Fruit fly (Drosophila melanogaster) whole organism, embryonic: ENCODE data around the gene Nsun5.

ENCODE experiments used
- B-H1 ChIP-seq: fragments of 200-800 bp; sonication (Bioruptor generic); IDR thresholded peaks from 3 replicates; pipeline ENCODE4 v1.3.6; 2022; ENCODE audit warnings: missing biosample characterization, missing genetic modification characterization
- CG10543 ChIP-seq: fragments of 200-800 bp; sonication (Bioruptor generic); optimal IDR thresholded peaks from 3 replicates; lab custom pipeline; 2017; ENCODE audit warnings: missing biosample characterization, mild to moderate bottlenecking, missing genetic modification characterization, moderate library complexity
- CG11560 ChIP-seq: fragments of 200-800 bp; sonication (Bioruptor generic); IDR thresholded peaks from 3 replicates; pipeline ENCODE4 v1.3.6; 2022; ENCODE audit warnings: missing biosample characterization, missing genetic modification characterization
- CG11696 ChIP-seq: fragments of 200-800 bp; sonication (Bioruptor generic); IDR thresholded peaks from 2 replicates; pipeline ENCODE4 v1.3.6; 2022; ENCODE audit warnings: missing biosample characterization, missing genetic modification characterization
- CG12744 ChIP-seq: fragments of 200-800 bp; sonication (Bioruptor generic); optimal IDR thresholded peaks from 2 replicates; lab custom pipeline; 2016; ENCODE audit warnings: missing biosample characterization, missing genetic modification characterization
- CG17328 ChIP-seq: fragments of 200-800 bp; sonication (Bioruptor generic); IDR thresholded peaks from 2 replicates; pipeline ENCODE4 v1.3.6; 2022; ENCODE audit warnings: missing biosample characterization, missing genetic modification characterization
- CG2202 ChIP-seq: fragments of 200-800 bp; sonication (Bioruptor generic); optimal IDR thresholded peaks from 2 replicates; lab custom pipeline; 2018; ENCODE audit warnings: missing biosample characterization, mild to moderate bottlenecking, missing genetic modification characterization
- CG2875 ChIP-seq: fragments of 200-800 bp; sonication (Bioruptor generic); optimal IDR thresholded peaks from 2 replicates; lab custom pipeline; 2017; ENCODE audit warnings: missing biosample characterization, mild to moderate bottlenecking, missing genetic modification characterization, missing genetic modification reagents
- CG3281 ChIP-seq: fragments of 200-800 bp; sonication (Bioruptor generic); optimal IDR thresholded peaks from 3 replicates; lab custom pipeline; 2017; ENCODE audit warnings: missing biosample characterization, mild to moderate bottlenecking, missing genetic modification characterization
- CG3847 ChIP-seq: fragments of 200-800 bp; sonication (Bioruptor generic); IDR thresholded peaks from 2 replicates; pipeline ENCODE4 v1.3.6; 2022; ENCODE audit warnings: missing biosample characterization, missing genetic modification characterization
- CG6791 ChIP-seq: fragments of 200-800 bp; sonication (Bioruptor generic); IDR thresholded peaks from 3 replicates; pipeline ENCODE4 v1.3.6; 2022; ENCODE audit warnings: missing biosample characterization, missing genetic modification characterization; ENCODE audit not compliant: partially characterized antibody
- CG7372 ChIP-seq: fragments of 200-800 bp; sonication (Bioruptor generic); IDR thresholded peaks from 2 replicates; pipeline ENCODE4 v1.3.6; 2022; ENCODE audit warnings: missing biosample characterization, missing genetic modification characterization
- Dad ChIP-seq: fragments of 200-800 bp; sonication (Bioruptor generic); optimal IDR thresholded peaks from 3 replicates; lab custom pipeline; 2016; ENCODE audit warnings: missing biosample characterization, missing genetic modification characterization
- Doc3 ChIP-seq: fragments of 200-800 bp; sonication (Bioruptor generic); IDR thresholded peaks from 3 replicates; pipeline ENCODE4 v1.3.6; 2022; ENCODE audit warnings: missing biosample characterization, missing genetic modification characterization; ENCODE audit not compliant: partially characterized antibody
- H15 ChIP-seq: fragments of 200-800 bp; sonication (Bioruptor generic); IDR thresholded peaks from 3 replicates; pipeline ENCODE4 v1.3.6; 2022; ENCODE audit warnings: missing biosample characterization, missing genetic modification characterization
- HHEX ChIP-seq: fragments of 200-800 bp; sonication (Bioruptor generic); optimal IDR thresholded peaks from 3 replicates; lab custom pipeline; 2017; ENCODE audit warnings: missing biosample characterization, mild to moderate bottlenecking, missing genetic modification characterization, missing genetic modification reagents
- Hmr ChIP-seq: fragments of 200-800 bp; sonication (Bioruptor generic); optimal IDR thresholded peaks from 3 replicates; lab custom pipeline; 2017; ENCODE audit warnings: mild to moderate bottlenecking, missing biosample characterization, missing genetic modification reagents, missing genetic modification characterization
- Hmx ChIP-seq: fragments of 200-800 bp; sonication (Bioruptor generic); optimal IDR thresholded peaks from 2 replicates; lab custom pipeline; 2016; ENCODE audit warnings: missing biosample characterization, missing genetic modification characterization
- Jarid2 ChIP-seq: fragments of 200-800 bp; sonication (Bioruptor generic); optimal IDR thresholded peaks from 3 replicates; lab custom pipeline; 2017; ENCODE audit warnings: mild to moderate bottlenecking, missing biosample characterization, missing genetic modification reagents, missing genetic modification characterization
- MBD-R2 ChIP-seq: fragments of 200-800 bp; sonication (Bioruptor generic); IDR thresholded peaks from 2 replicates; pipeline ENCODE4 v1.3.6; 2022; ENCODE audit warnings: missing biosample characterization, missing genetic modification characterization
- Mad ChIP-seq: fragments of 200-800 bp; sonication (Bioruptor generic); optimal IDR thresholded peaks from 2 replicates; lab custom pipeline; 2016; ENCODE audit warnings: missing biosample characterization, missing genetic modification characterization
- Mes4 ChIP-seq: fragments of 200-800 bp; sonication (Bioruptor generic); optimal IDR thresholded peaks from 2 replicates; lab custom pipeline; 2016; ENCODE audit warnings: missing biosample characterization, missing genetic modification characterization
- Myb ChIP-seq: fragments of 200-800 bp; sonication (Bioruptor generic); optimal IDR thresholded peaks from 2 replicates; lab custom pipeline; 2016; ENCODE audit warnings: missing biosample characterization, missing genetic modification characterization
- NFAT ChIP-seq: fragments of 200-800 bp; sonication (Bioruptor generic); IDR thresholded peaks from 2 replicates; pipeline ENCODE4 v1.3.6; 2022; ENCODE audit warnings: missing biosample characterization, missing genetic modification characterization
- Oaz ChIP-seq: fragments of 200-800 bp; sonication (Bioruptor generic); IDR thresholded peaks from 2 replicates; pipeline ENCODE4 v1.3.6; 2022; ENCODE audit warnings: missing biosample characterization, missing genetic modification characterization
- Pdp1 ChIP-seq, 2 experiments: fragments of 200-800 bp; sonication (Bioruptor generic); optimal IDR thresholded peaks; 3 replicates each; lab custom pipeline; 2016; ENCODE audit warnings: missing biosample characterization in 2 of 2, missing genetic modification characterization in 2 of 2, mild to moderate bottlenecking in 1 of 2, moderate library complexity in 1 of 2
- Rx ChIP-seq: fragments of 200-800 bp; sonication (Bioruptor generic); IDR thresholded peaks from 2 replicates; pipeline ENCODE4 v1.3.6; 2022; ENCODE audit warnings: missing biosample characterization, missing genetic modification characterization
- Sox102F ChIP-seq: fragments of 200-800 bp; sonication (Bioruptor generic); optimal IDR thresholded peaks from 2 replicates; lab custom pipeline; 2018; ENCODE audit warnings: missing biosample characterization, mild to moderate bottlenecking, missing genetic modification characterization, moderate library complexity
- aop ChIP-seq: fragments of 200-800 bp; sonication (Bioruptor generic); IDR thresholded peaks from 2 replicates; pipeline ENCODE4 v1.3.6; 2022; ENCODE audit warnings: missing biosample characterization, missing genetic modification characterization
- cwo ChIP-seq: fragments of 200-800 bp; sonication (Bioruptor generic); optimal IDR thresholded peaks from 3 replicates; lab custom pipeline; 2017; ENCODE audit warnings: missing biosample characterization, missing genetic modification characterization, mild to moderate bottlenecking, moderate library complexity, missing genetic modification reagents
- dan ChIP-seq: fragments of 200-800 bp; sonication (Bioruptor generic); IDR thresholded peaks from 2 replicates; pipeline ENCODE4 v1.3.6; 2022; ENCODE audit warnings: missing biosample characterization, missing genetic modification characterization
- dati ChIP-seq: fragments of 200-800 bp; sonication (Bioruptor generic); IDR thresholded peaks from 2 replicates; pipeline ENCODE4 v1.3.6; 2022; ENCODE audit warnings: missing biosample characterization, missing genetic modification characterization
- gro ChIP-seq: fragments of 200-800 bp; sonication (Bioruptor generic); optimal IDR thresholded peaks from 2 replicates; lab custom pipeline; 2016; ENCODE audit warnings: missing biosample characterization, missing genetic modification characterization
- her ChIP-seq: fragments of 200-800 bp; sonication (Bioruptor generic); optimal IDR thresholded peaks from 2 replicates; lab custom pipeline; 2016; ENCODE audit warnings: missing biosample characterization, missing genetic modification characterization
- ken ChIP-seq: fragments of 200-800 bp; sonication (Bioruptor generic); IDR thresholded peaks from 3 replicates; pipeline ENCODE4 v1.3.6; 2022; ENCODE audit warnings: missing biosample characterization, missing genetic modification characterization
- lmd ChIP-seq: fragments of 200-800 bp; sonication (Bioruptor generic); IDR thresholded peaks from 2 replicates; pipeline ENCODE4 v1.3.6; 2022; ENCODE audit warnings: missing biosample characterization, missing genetic modification characterization
- lov ChIP-seq, 2 experiments: fragments of 200-800 bp in 1 of 2; fragments of >200 bp in 1 of 2; sonication (Bioruptor generic) in 1 of 2; IDR thresholded peaks in 1 of 2; optimal IDR thresholded peaks in 1 of 2; 2 replicates in 1 of 2; 3 replicates in 1 of 2; pipeline versions ENCODE4 v1.3.6 to Lab custom; 2017 to 2022; ENCODE audit warnings: missing biosample characterization in 1 of 2, missing genetic modification characterization in 1 of 2
- nau ChIP-seq: fragments of 200-800 bp; sonication (Bioruptor generic); optimal IDR thresholded peaks from 3 replicates; lab custom pipeline; 2017; ENCODE audit warnings: missing biosample characterization, mild to moderate bottlenecking, missing genetic modification characterization, missing genetic modification reagents
- pb ChIP-seq: fragments of 200-800 bp; sonication (Bioruptor generic); optimal IDR thresholded peaks from 3 replicates; lab custom pipeline; 2016; ENCODE audit warnings: missing biosample characterization, missing genetic modification characterization
- pfk ChIP-seq: fragments of 200-800 bp; sonication (Bioruptor generic); optimal IDR thresholded peaks from 2 replicates; lab custom pipeline; 2018; ENCODE audit warnings: missing biosample characterization, mild to moderate bottlenecking, missing genetic modification characterization, moderate library complexity
- pum ChIP-seq: fragments of 200-800 bp; sonication (Bioruptor generic); optimal IDR thresholded peaks from 2 replicates; lab custom pipeline; 2016; ENCODE audit warnings: missing biosample characterization, missing genetic modification characterization
- row ChIP-seq: fragments of 200-800 bp; sonication (Bioruptor generic); IDR thresholded peaks from 3 replicates; pipeline ENCODE4 v1.3.6; 2022; ENCODE audit warnings: missing biosample characterization, missing genetic modification characterization
- salm ChIP-seq: fragments of 200-800 bp; sonication (Bioruptor generic); optimal IDR thresholded peaks from 2 replicates; lab custom pipeline; 2018; ENCODE audit warnings: missing biosample characterization, mild to moderate bottlenecking, missing genetic modification characterization
- seq ChIP-seq: fragments of 200-800 bp; sonication (Bioruptor generic); IDR thresholded peaks from 2 replicates; pipeline ENCODE4 v1.3.6; 2022; ENCODE audit warnings: missing biosample characterization, missing genetic modification characterization
- sima ChIP-seq: fragments of 200-800 bp; sonication (Bioruptor generic); optimal IDR thresholded peaks from 2 replicates; lab custom pipeline; 2016; ENCODE audit warnings: missing biosample characterization, missing genetic modification characterization
- slbo ChIP-seq: fragments of 200-800 bp; sonication (Bioruptor generic); IDR thresholded peaks from 2 replicates; pipeline ENCODE4 v1.3.6; 2022; ENCODE audit warnings: missing biosample characterization, missing genetic modification characterization
- sr ChIP-seq: fragments of 200-800 bp; sonication (Bioruptor generic); IDR thresholded peaks from 3 replicates; pipeline ENCODE4 v1.3.6; 2022; ENCODE audit warnings: missing biosample characterization, missing genetic modification characterization
- tio ChIP-seq: fragments of 200-800 bp; sonication (Bioruptor generic); optimal IDR thresholded peaks from 2 replicates; lab custom pipeline; 2017; ENCODE audit warnings: missing biosample characterization, missing genetic modification characterization, inconsistent platforms
- vnd ChIP-seq: fragments of 200-800 bp; sonication (Bioruptor generic); IDR thresholded peaks from 3 replicates; pipeline ENCODE4 v1.3.6; 2022; ENCODE audit warnings: missing biosample characterization, missing genetic modification characterization; ENCODE audit not compliant: partially characterized antibody

Gene Nsun5

dm6 chr3R:19147511-19148239, 14.4 kb downstream of the Nsun5 start, which contains the start of gene Ppcs (continued):
- TF ChIP-seq her (GFP tag; lab: Kevin White, UChicago) (peak; percentile 58), Oaz (no peak), lov (optimal IDR thresholded peaks at IDR 0.05; lab: Kevin White, UChicago) (no peak), lov (GFP tag; IDR thresholded peaks at IDR 0.05; lab: Robert Waterston, UW) (no peak), Rx (0 out of 2 replicates have a peak, but pooled peaks have one; percentile 4), CG3281 (GFP tag; lab: Kevin White, UChicago) (peak; percentile 76), ken (no peak), sima (GFP tag; lab: Kevin White, UChicago) (no peak), pb (GFP tag; lab: Kevin White, UChicago) (peak; percentile 68), cwo (GFP tag; lab: Kevin White, UChicago) (peak; percentile 59), row (peak; percentile 59), aop (GFP tag; lab: Robert Waterston, UW) (no peak), CG7372 (no peak), B-H1 (GFP tag; lab: Robert Waterston, UW) (no peak; the same call in 2 of the 3 replicates), lmd (GFP tag; lab: Robert Waterston, UW) (peak; percentile 60), salm (tag; lab: Kevin White, UChicago) (no peak), CG11696 (GFP tag; lab: Robert Waterston, UW) (0 out of 2 replicates have a peak, but pooled peaks have one; percentile 32), dan (GFP tag; lab: Robert Waterston, UW) (no peak), H15 (GFP tag; lab: Robert Waterston, UW) (no peak), seq (GFP tag; lab: Robert Waterston, UW) (peak; percentile 72; the same call in 1 of the 2 replicates), Dad (GFP tag; lab: Kevin White, UChicago) (peak; percentile 62), CG17328 (0 out of 2 replicates have a peak, but pooled peaks have one; percentile 28), CG11560 (tag; lab: Robert Waterston, UW) (no peak; the same call in 2 of the 3 replicates), Pdp1 (GFP tag; optimal IDR thresholded peaks at IDR 0.05; lab: Kevin White, UChicago) (peak; percentile 38 to 59), CG6791 (no peak), sr (GFP tag; lab: Robert Waterston, UW) (0 out of 3 replicates have a peak, but pooled peaks have one; percentile 17), Mad (peak; percentile 4), tio (GFP tag; lab: Kevin White, UChicago) (peak; percentile 25), Myb (GFP tag; lab: Kevin White, UChicago) (peak; percentile 86), MBD-R2 (GFP tag; lab: Robert Waterston, UW) (peak; percentile 68), Mes4 (GFP tag; lab: Kevin White, UChicago) (peak; percentile 47), NFAT (GFP tag; lab: Robert Waterston, UW) (0 out of 2 replicates have a peak, but pooled peaks have one; percentile 2), pum (peak; percentile 70), CG12744 (no peak), Jarid2 (GFP tag; lab: Kevin White, UChicago) (peak; percentile 66), vnd (GFP tag; lab: Robert Waterston, UW) (no peak), Hmr (GFP tag; lab: Kevin White, UChicago) (peak; percentile 77), dati (GFP tag; lab: Robert Waterston, UW) (no peak), Doc3 (GFP tag; lab: Robert Waterston, UW) (no peak), CG2202 (peak; percentile 14), Hmx (GFP tag; lab: Kevin White, UChicago) (no peak), slbo (GFP tag; lab: Robert Waterston, UW) (peak; percentile 51; the same call in 1 of the 2 replicates), Sox102F (GFP tag; lab: Kevin White, UChicago) (peak; percentile 12), CG10543 (GFP tag; lab: Kevin White, UChicago) (peak; percentile 88), HHEX (GFP tag; lab: Kevin White, UChicago) (peak; percentile 33), CG2875 (peak; percentile 34), pfk (GFP tag; lab: Kevin White, UChicago) (peak; percentile 39), nau (GFP tag; lab: Kevin White, UChicago) (peak; percentile 69), gro (GFP tag; lab: Kevin White, UChicago) (peak; percentile 16), CG3847 (GFP tag; lab: Robert Waterston, UW) (peak; percentile 71)
